Worm (Caenorhabditis elegans): Measurements from ENCODE around the gene nhr-288.

DNA sequence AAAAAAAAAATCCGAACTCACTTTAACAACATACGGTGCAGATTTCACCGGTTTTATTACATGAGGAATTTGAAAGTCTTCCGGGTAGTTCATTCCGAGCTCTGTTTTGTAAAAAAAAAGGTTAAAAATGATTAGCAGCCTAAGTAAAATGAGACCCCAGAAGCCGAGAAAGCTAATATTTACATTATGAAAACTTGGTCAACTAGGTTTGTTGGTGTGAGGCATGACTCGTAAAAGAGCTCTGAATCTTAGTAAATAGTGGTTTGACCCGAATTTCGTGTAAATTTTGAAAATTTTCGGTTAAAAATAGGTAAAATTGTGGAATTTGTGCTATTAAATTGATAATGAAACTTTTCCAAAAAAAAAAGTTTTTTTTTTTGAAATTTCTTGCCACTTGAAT lies 20.1 kb downstream of the nhr-288 start, which contains the start of gene C08E8.1:
- TF ChIP-seq ets-7 (tag; optimal IDR thresholded peaks at IDR 0.05) (no peak), flt-1 (GFP tag; IDR thresholded peaks at IDR 0.05) (no peak), hnd-1 (tag; optimal IDR thresholded peaks at IDR 0.05) (no peak), tbx-11 (GFP tag; IDR thresholded peaks at IDR 0.05) (no peak), F13C5.2 (tag; optimal IDR thresholded peaks at IDR 0.05) (no peak), ceh-36 (tag; optimal IDR thresholded peaks at IDR 0.05) (no peak), tbx-37 (GFP tag; conservative IDR thresholded peaks at IDR 0.05) (no peak)
